Worm (Caenorhabditis elegans) whole organism, L1 larva: ENCODE data around the gene F43E12.1.

ENCODE experiments used
- F16B12.6 ChIP-seq: fragments of 150-350 bp; optimal IDR thresholded peaks from 2 replicates; lab custom pipeline; 2014; ENCODE audit warnings: missing biosample characterization, missing genetic modification characterization
- ama-1 ChIP-seq: fragments of 150-350 bp; optimal IDR thresholded peaks from 2 replicates; lab custom pipeline; 2014
- ceh-8 ChIP-seq: fragments of 200-800 bp; sonication (Bioruptor generic); optimal IDR thresholded peaks from 2 replicates; lab custom pipeline; 2018; ENCODE audit warnings: mild to moderate bottlenecking, missing genetic modification characterization, moderate library complexity, missing compliant biosample characterization
- ceh-88 ChIP-seq: fragments of 200-800 bp; sonication (Bioruptor generic); IDR thresholded peaks from 2 replicates; pipeline ENCODE4 v1.3.6; 2022; ENCODE audit warnings: missing genetic modification characterization, missing compliant biosample characterization
- dpl-1 ChIP-seq, 3 experiments: fragments of 150-350 bp in 2 of 3; sonication (generic microtip) in 1 of 3; optimal IDR thresholded peaks; 2 replicates each; lab custom pipeline; 2014 to 2017; ENCODE audit warnings: missing biosample characterization in 3 of 3, missing genetic modification characterization in 3 of 3, missing genetic modification reagents in 3 of 3
- dsc-1 ChIP-seq: sonication (generic microtip); optimal IDR thresholded peaks from 2 replicates; lab custom pipeline; 2016; ENCODE audit warnings: mild to moderate bottlenecking, missing genetic modification characterization, missing compliant biosample characterization
- efl-1 ChIP-seq, 4 experiments: fragments of 150-350 bp; optimal IDR thresholded peaks in 3 of 4; peaks in 1 of 4; 1 replicate in 1 of 4; 2 replicates in 3 of 4; lab custom pipeline; 2014; ENCODE audit warnings: missing biosample characterization in 2 of 4, missing genetic modification characterization in 2 of 4, missing genetic modification reagents in 2 of 4
- egl-13 ChIP-seq: sonication (generic microtip); optimal IDR thresholded peaks from 2 replicates; lab custom pipeline; 2016; ENCODE audit warnings: missing genotype, missing genetic modification reagents, missing genetic modification characterization, missing compliant biosample characterization
- lin-14 ChIP-seq: fragments of 200-800 bp; sonication (Bioruptor generic); optimal IDR thresholded peaks from 2 replicates; lab custom pipeline; 2018; ENCODE audit warnings: mild to moderate bottlenecking, missing genetic modification characterization, moderate library complexity, missing compliant biosample characterization
- mab-9 ChIP-seq: fragments of 200-800 bp; sonication (Bioruptor generic); IDR thresholded peaks from 2 replicates; pipeline ENCODE4 v1.3.6; 2022; ENCODE audit warnings: missing genetic modification reagents, missing genetic modification characterization, missing compliant biosample characterization
- mdl-1 ChIP-seq, 2 experiments: fragments of 150-350 bp; optimal IDR thresholded peaks; 2 replicates each; lab custom pipeline; 2014 to 2017; ENCODE audit warnings: missing biosample characterization in 2 of 2, missing genetic modification characterization in 2 of 2, inconsistent platforms in 1 of 2
- nhr-12 ChIP-seq: sonication (generic microtip); optimal IDR thresholded peaks from 2 replicates; lab custom pipeline; 2017; ENCODE audit warnings: missing biosample characterization, missing genetic modification characterization
- nhr-19 ChIP-seq: fragments of 200-800 bp; sonication (Bioruptor generic); conservative IDR thresholded peaks from 2 replicates; pipeline ENCODE4 v1.3.6; 2022; ENCODE audit warnings: missing genetic modification characterization, missing compliant biosample characterization
- nhr-20 ChIP-seq: sonication (generic microtip); optimal IDR thresholded peaks from 2 replicates; lab custom pipeline; 2016; ENCODE audit warnings: mild to moderate bottlenecking, missing genetic modification characterization, missing compliant biosample characterization
- nhr-28 ChIP-seq: fragments of 150-350 bp; optimal IDR thresholded peaks from 2 replicates; lab custom pipeline; 2014; ENCODE audit warnings: missing biosample characterization, missing genetic modification characterization
- nhr-71 ChIP-seq: sonication (generic microtip); optimal IDR thresholded peaks from 2 replicates; lab custom pipeline; 2016; ENCODE audit warnings: mild to moderate bottlenecking, missing genetic modification characterization, moderate library complexity, missing compliant biosample characterization
- nhr-76 ChIP-seq: sonication (generic microtip); optimal IDR thresholded peaks from 2 replicates; lab custom pipeline; 2017; ENCODE audit warnings: missing biosample characterization, missing genetic modification characterization
- nhr-90 ChIP-seq: sonication (generic microtip); optimal IDR thresholded peaks from 2 replicates; lab custom pipeline; 2016; ENCODE audit warnings: mild to moderate bottlenecking, missing genetic modification characterization, missing compliant biosample characterization; ENCODE audit not compliant: poor library complexity
- pag-3 ChIP-seq: sonication (generic microtip); optimal IDR thresholded peaks from 2 replicates; lab custom pipeline; 2017; ENCODE audit warnings: missing genetic modification characterization, mild to moderate bottlenecking, missing compliant biosample characterization, antibody characterized with exemption, borderline replicate concordance; ENCODE audit not compliant: insufficient read depth
- rnt-1 ChIP-seq: sonication (generic microtip); optimal IDR thresholded peaks from 2 replicates; lab custom pipeline; 2016; ENCODE audit warnings: mild to moderate bottlenecking, missing genetic modification characterization, moderate library complexity, missing compliant biosample characterization
- sptf-1 ChIP-seq: fragments of 150-350 bp; optimal IDR thresholded peaks from 2 replicates; lab custom pipeline; 2014; ENCODE audit warnings: missing biosample characterization, missing genetic modification characterization
- sup-37 ChIP-seq: fragments of 200-800 bp; sonication (Bioruptor generic); optimal IDR thresholded peaks from 2 replicates; lab custom pipeline; 2018; ENCODE audit warnings: mild to moderate bottlenecking, missing genetic modification characterization, missing compliant biosample characterization
- ztf-4 ChIP-seq: fragments of 150-350 bp; optimal IDR thresholded peaks from 2 replicates; lab custom pipeline; 2014; ENCODE audit warnings: missing biosample characterization, missing genetic modification characterization

The F43E12.1 gene

DNA sequence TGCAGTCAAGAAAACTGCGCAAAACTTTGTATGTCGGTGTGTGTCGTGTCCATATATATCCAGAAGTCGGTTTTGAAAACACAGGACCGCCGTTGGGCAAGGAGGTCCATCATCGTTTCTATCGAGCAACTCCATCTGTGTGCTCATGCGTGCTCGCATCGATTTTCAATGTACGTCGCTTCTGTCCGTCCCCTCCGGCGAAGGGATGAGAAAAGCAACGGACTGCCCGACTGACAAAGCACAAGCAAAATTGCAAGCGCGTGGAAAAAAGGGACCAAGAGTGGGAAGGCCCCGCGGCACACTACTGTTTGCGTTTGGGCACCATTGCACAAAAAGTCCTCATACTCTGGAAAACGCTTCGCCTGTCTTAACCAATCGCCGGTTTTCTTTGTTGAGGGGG lies 44.9 kb downstream of the F43E12.1 start:
- TF ChIP-seq dpl-1 (GFP tag; optimal IDR thresholded peaks at IDR 0.05; lab: Kevin White, UChicago) (no peak), lin-14 (peak; percentile 50)
- TF ChIP-seq, all 84 proteins: peak for 1

- TF ChIP-seq pag-3 (no peak), lin-14 (peak; percentile 28)
Observed at ce11 chrX:7224510-7224909, 47.1 kb downstream of the F43E12.1 start.

- TF ChIP-seq ama-1 (lab: Kevin White, UChicago) (no peak), mab-9 (no peak), nhr-19 (no peak), ceh-88 (GFP tag; lab: Robert Waterston, UW) (no peak), lin-14 (peak; percentile 21), nhr-71 (tag; lab: Kevin White, UChicago) (peak; percentile 41), rnt-1 (tag; lab: Kevin White, UChicago) (peak; percentile 53), sptf-1 (no peak), egl-13 (no peak), nhr-90 (no peak), sup-37 (GFP tag; lab: Kevin White, UChicago) (no peak), efl-1 (optimal IDR thresholded peaks at IDR 0.05; lab: Kevin White, UChicago) (no peak), efl-1 (GFP tag; optimal IDR thresholded peaks at IDR 0.05 in 1 of 2; lab: Kevin White, UChicago) (no peak), ceh-8 (GFP tag; lab: Kevin White, UChicago) (no peak), nhr-76 (tag; lab: Kevin White, UChicago) (no peak), F16B12.6 (tag; lab: Kevin White, UChicago) (no peak), nhr-28 (tag; lab: Kevin White, UChicago) (no peak), dsc-1 (tag; lab: Kevin White, UChicago) (no peak), nhr-12 (tag; lab: Kevin White, UChicago) (no peak), nhr-20 (peak; percentile 8), mdl-1 (tag; optimal IDR thresholded peaks at IDR 0.05; lab: Kevin White, UChicago) (no peak), ztf-4 (tag; lab: Kevin White, UChicago) (no peak)
Observed at ce11 chrX:7225028-7225427, 47.6 kb downstream of the F43E12.1 start.
